Worm (Caenorhabditis elegans): ENCODE results near the gene sulp-8.
A peak's percentile ranks its signal among the peaks of the same experiment; 100 is the strongest.

The sulp-8 gene

ce11 chrV:9677977-9678376, 4.5 kb upstream of the sulp-8 start, which contains the start of gene cthd-1:
TSS of gene cthd-1 (plus strand) at chrV:9678277.
- TF ChIP-seq nhr-6 (tag; optimal IDR thresholded peaks at IDR 0.05) = no peak
- TF ChIP-seq nhr-28 (tag; optimal IDR thresholded peaks at IDR 0.05) = no peak
- no peak for TF ChIP-seq tag-97 (GFP tag; IDR thresholded peaks at IDR 0.05)
- no peak for TF ChIP-seq F37D6.2 (tag; optimal IDR thresholded peaks at IDR 0.05)
- no peak for TF ChIP-seq F10B5.3 (tag; optimal IDR thresholded peaks at IDR 0.05)
- no peak for TF ChIP-seq unc-62 (GFP tag; optimal IDR thresholded peaks at IDR 0.05 in 1 of 2)
- TF ChIP-seq unc-62 (tag; optimal IDR thresholded peaks at IDR 0.05) = no peak
- TF ChIP-seq zip-11 (GFP tag; IDR thresholded peaks at IDR 0.05) = no peak
- no peak for TF ChIP-seq madf-5 (GFP tag; IDR thresholded peaks at IDR 0.05)
- TF ChIP-seq ZK337.2 (GFP tag; IDR thresholded peaks at IDR 0.05) = no peak
- no peak for TF ChIP-seq daf-16 (GFP tag; optimal IDR thresholded peaks at IDR 0.05)
- no peak for TF ChIP-seq daf-16 (tag; optimal IDR thresholded peaks at IDR 0.05)
- no peak for TF ChIP-seq spr-3 (GFP tag; optimal IDR thresholded peaks at IDR 0.05)
- no peak for TF ChIP-seq ama-1 (optimal IDR thresholded peaks at IDR 0.05)

ce11 chrV:9672495-9672894, 972 bp downstream of the sulp-8 start:
- no peak for TF ChIP-seq lin-1 (GFP tag; IDR thresholded peaks at IDR 0.05)
- TF ChIP-seq dve-1 (tag; optimal IDR thresholded peaks at IDR 0.05; ENCODE audit: insufficient read depth) = peak; percentile 56
- TF ChIP-seq fos-1 (tag; optimal IDR thresholded peaks at IDR 0.05) = no peak
- no peak for TF ChIP-seq nhr-48 (tag; optimal IDR thresholded peaks at IDR 0.05)
- no peak for TF ChIP-seq lir-3 (tag; optimal IDR thresholded peaks at IDR 0.05)
- no peak for TF ChIP-seq lin-13 (GFP tag; optimal IDR thresholded peaks at IDR 0.05)
- peak; percentile 30 for TF ChIP-seq pqm-1 (tag; optimal IDR thresholded peaks at IDR 0.05)
- TF ChIP-seq nhr-111 (GFP tag; optimal IDR thresholded peaks at IDR 0.05) = no peak
- no peak for TF ChIP-seq zag-1 (tag; optimal IDR thresholded peaks at IDR 0.05)
- TF ChIP-seq zfp-3 (GFP tag; conservative IDR thresholded peaks at IDR 0.05) = no peak
- TF ChIP-seq skn-1 (tag; optimal IDR thresholded peaks at IDR 0.05) = no peak
- TF ChIP-seq php-3 (GFP tag; IDR thresholded peaks at IDR 0.05) = peak; percentile 50
- TF ChIP-seq nhr-102 (tag; optimal IDR thresholded peaks at IDR 0.05) = no peak
- no peak for TF ChIP-seq cey-2 (tag; optimal IDR thresholded peaks at IDR 0.05; ENCODE audit: borderline replicate concordance, insufficient read depth)
- no peak for TF ChIP-seq daf-16 (GFP tag; optimal IDR thresholded peaks at IDR 0.05)
- peak; percentile 76 for TF ChIP-seq daf-16 (tag; optimal IDR thresholded peaks at IDR 0.05)
- no peak for TF ChIP-seq ZK337.2 (GFP tag; IDR thresholded peaks at IDR 0.05)
- no peak for TF ChIP-seq Y48G9A.11 (GFP tag; IDR thresholded peaks at IDR 0.05)
- TF ChIP-seq nhr-11 (tag; optimal IDR thresholded peaks at IDR 0.05) = no peak
- no peak for TF ChIP-seq ztf-11 (tag; optimal IDR thresholded peaks at IDR 0.05)
- no peak for TF ChIP-seq hlh-11 (tag; optimal IDR thresholded peaks at IDR 0.05)
- TF ChIP-seq ces-1 (GFP tag; optimal IDR thresholded peaks at IDR 0.05) = no peak
- no peak for TF ChIP-seq nhr-28 (tag; optimal IDR thresholded peaks at IDR 0.05)
- TF ChIP-seq unc-62 (GFP tag; optimal IDR thresholded peaks at IDR 0.05 in 1 of 2) = no peak
- no peak for TF ChIP-seq unc-62 (tag; optimal IDR thresholded peaks at IDR 0.05)
- TF ChIP-seq Y105C5A.15 (GFP tag; IDR thresholded peaks at IDR 0.05) = no peak
- TF ChIP-seq attf-4 (tag; optimal IDR thresholded peaks at IDR 0.05) = no peak
- no peak for TF ChIP-seq mep-1 (tag; optimal IDR thresholded peaks at IDR 0.05)
- TF ChIP-seq daf-12 (tag; optimal IDR thresholded peaks at IDR 0.05) = no peak
- no peak for TF ChIP-seq F44E2.7 (GFP tag; IDR thresholded peaks at IDR 0.05)
- TF ChIP-seq arid-1 (GFP tag; conservative IDR thresholded peaks at IDR 0.05) = no peak

- TF ChIP-seq skn-1 (tag; optimal IDR thresholded peaks at IDR 0.05) (no peak), F37D6.2 (tag; optimal IDR thresholded peaks at IDR 0.05) (no peak), unc-62 (GFP tag; optimal IDR thresholded peaks at IDR 0.05 in 1 of 2) (peak in 1 of 2 experiments; percentile 6), unc-62 (tag; optimal IDR thresholded peaks at IDR 0.05) (no peak), madf-5 (GFP tag; IDR thresholded peaks at IDR 0.05) (no peak), ztf-11 (tag; optimal IDR thresholded peaks at IDR 0.05) (no peak)
These were observed 7.1 kb downstream of the sulp-8 start, which contains the start of gene ZK287.1 for ce11 chrV:9666394-9666793. TSS of gene ZK287.1 (plus strand) at chrV:9666694.
